Worm (Caenorhabditis elegans): ENCODE data around the gene T19C3.6.

T19C3.6 gene

DNA sequence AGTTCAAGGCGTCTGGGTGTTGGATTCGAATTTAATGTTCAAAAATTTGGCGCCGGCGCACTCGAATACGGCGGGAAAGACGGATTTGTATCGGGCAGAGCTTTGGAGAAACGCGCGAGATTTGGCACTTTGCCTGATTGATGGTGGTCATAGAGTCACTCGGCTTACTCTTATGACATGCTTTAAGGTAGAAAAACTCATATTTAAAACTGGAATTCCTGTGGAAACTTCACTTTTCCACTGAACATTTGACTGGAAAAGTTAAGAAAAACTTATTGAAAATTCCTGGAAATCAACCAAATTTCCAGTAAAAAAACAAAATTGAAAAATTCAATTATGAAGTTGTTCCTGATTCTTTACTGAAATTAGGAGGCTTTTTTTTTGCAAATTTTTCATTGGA lies 13.3 kb upstream of the T19C3.6 start:
- TF ChIP-seq fos-1 (tag; optimal IDR thresholded peaks at IDR 0.05) (no peak), gmeb-1 (tag; optimal IDR thresholded peaks at IDR 0.05) (no peak), nhr-21 (tag; optimal IDR thresholded peaks at IDR 0.05) (no peak), aly-2 (tag; optimal IDR thresholded peaks at IDR 0.05) (no peak), ceh-16 (tag; optimal IDR thresholded peaks at IDR 0.05) (no peak), lin-11 (tag; optimal IDR thresholded peaks at IDR 0.05) (no peak), lin-13 (GFP tag; optimal IDR thresholded peaks at IDR 0.05) (no peak), peb-1 (tag; optimal IDR thresholded peaks at IDR 0.05) (no peak), elt-1 (tag; optimal IDR thresholded peaks at IDR 0.05) (no peak), ztf-4 (tag; optimal IDR thresholded peaks at IDR 0.05) (no peak), unc-62 (GFP tag; optimal IDR thresholded peaks at IDR 0.05) (no peak), R02D3.7 (tag; optimal IDR thresholded peaks at IDR 0.05) (no peak), Y55F3AM.14 (GFP tag; optimal IDR thresholded peaks at IDR 0.05) (no peak), ceh-82 (tag; optimal IDR thresholded peaks at IDR 0.05) (no peak), crh-2 (tag; optimal IDR thresholded peaks at IDR 0.05) (no peak)

DNA sequence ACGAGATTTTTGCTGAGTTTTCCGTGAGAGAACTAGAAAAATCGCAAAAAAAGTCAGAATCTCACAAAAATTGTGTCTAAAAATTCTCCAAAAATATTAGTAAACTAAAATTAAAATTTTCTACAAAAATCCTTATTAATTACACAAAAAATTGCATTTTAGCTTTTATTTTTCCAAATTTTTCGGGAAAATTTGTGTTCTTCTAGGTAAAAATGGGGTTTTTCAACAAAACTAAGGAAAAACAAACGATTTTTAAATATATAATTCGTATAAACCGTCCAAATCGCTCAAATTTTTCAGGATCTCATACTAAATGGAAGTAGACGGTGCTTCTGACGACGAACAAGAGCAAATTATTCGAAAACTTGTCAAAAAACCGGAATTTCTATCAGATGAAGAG lies 10.4 kb upstream of the T19C3.6 start, which contains the start of gene W06E11.1:
W06E11.1 (plus strand) TSS at position 301 of the 400 bp plus-strand sequence.
- TF ChIP-seq fos-1 (tag; optimal IDR thresholded peaks at IDR 0.05) = no peak
- no peak for TF ChIP-seq sma-9 (GFP tag; optimal IDR thresholded peaks at IDR 0.05)
- no peak for TF ChIP-seq sma-9 (tag; optimal IDR thresholded peaks at IDR 0.05)
- TF ChIP-seq elt-3 (tag; optimal IDR thresholded peaks at IDR 0.05) = no peak
- TF ChIP-seq lin-13 (GFP tag; optimal IDR thresholded peaks at IDR 0.05) = no peak
- no peak for TF ChIP-seq C34F6.9 (tag; optimal IDR thresholded peaks at IDR 0.05)
- no peak for TF ChIP-seq nhr-129 (tag; optimal IDR thresholded peaks at IDR 0.05)
- TF ChIP-seq blmp-1 (tag; optimal IDR thresholded peaks at IDR 0.05; ENCODE audit: insufficient read depth) = no peak
- TF ChIP-seq sma-3 (GFP tag; optimal IDR thresholded peaks at IDR 0.05) = no peak
- TF ChIP-seq unc-62 (GFP tag; optimal IDR thresholded peaks at IDR 0.05) = no peak
- no peak for TF ChIP-seq ztf-11 (tag; optimal IDR thresholded peaks at IDR 0.05)
- TF ChIP-seq ama-1 (optimal IDR thresholded peaks at IDR 0.05) = no peak
- no peak for TF ChIP-seq snpc-4 (tag; optimal IDR thresholded peaks at IDR 0.05)
- TF ChIP-seq lin-11 (tag; optimal IDR thresholded peaks at IDR 0.05) = no peak
- no peak for TF ChIP-seq ZK546.5 (tag; optimal IDR thresholded peaks at IDR 0.05)

DNA sequence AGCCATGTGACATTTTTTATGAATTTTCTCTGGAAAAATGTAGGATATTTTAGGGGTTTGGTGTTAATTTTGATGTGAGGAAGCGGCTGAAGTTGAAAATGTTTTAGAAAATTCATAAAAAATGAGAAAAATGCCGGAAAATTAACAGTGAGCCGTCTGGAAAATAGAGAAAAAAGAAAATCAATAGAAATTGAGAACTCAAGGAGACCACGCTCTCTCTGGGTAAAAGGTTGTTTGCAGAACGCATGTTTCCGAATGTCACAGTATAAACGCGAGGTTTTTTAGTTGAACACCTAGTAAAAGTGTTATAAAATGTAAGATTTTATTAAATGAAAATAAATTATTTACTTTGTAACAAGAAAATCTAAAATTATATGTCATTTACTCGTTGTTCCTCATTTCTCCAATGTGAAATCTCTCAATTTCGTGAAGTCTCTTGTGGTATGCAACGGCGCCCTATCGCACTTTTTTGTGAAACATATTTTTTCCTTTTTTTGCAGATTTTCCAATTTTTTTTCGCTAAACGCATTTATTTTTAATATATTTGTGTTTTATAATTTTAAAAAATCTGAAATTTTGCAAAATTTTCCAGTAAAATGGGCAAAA lies 9.0 kb upstream of the T19C3.6 start, which contains the start of the genes tag-266 and tag-267:
tag-266 (minus strand) TSS at position 29 of the 606 bp plus-strand sequence.
tag-267 (plus strand) TSS at position 593 of the 606 bp plus-strand sequence.
- TF ChIP-seq ama-1 (optimal IDR thresholded peaks at IDR 0.05) (no peak), aly-2 (tag; optimal IDR thresholded peaks at IDR 0.05) (no peak), nhr-11 (tag; optimal IDR thresholded peaks at IDR 0.05) (no peak), snpc-4 (tag; optimal IDR thresholded peaks at IDR 0.05) (peak; percentile 13), ztf-4 (tag; optimal IDR thresholded peaks at IDR 0.05) (no peak), ceh-82 (tag; optimal IDR thresholded peaks at IDR 0.05) (no peak), C34F6.9 (tag; optimal IDR thresholded peaks at IDR 0.05) (peak; percentile 90), peb-1 (tag; optimal IDR thresholded peaks at IDR 0.05) (no peak), nhr-6 (tag; optimal IDR thresholded peaks at IDR 0.05) (no peak), crh-2 (tag; optimal IDR thresholded peaks at IDR 0.05) (peak; percentile 81), nhr-12 (tag; optimal IDR thresholded peaks at IDR 0.05) (no peak), nhr-25 (tag; optimal IDR thresholded peaks at IDR 0.05) (peak; percentile 49), dmd-4 (tag; optimal IDR thresholded peaks at IDR 0.05) (no peak), skn-1 (tag; optimal IDR thresholded peaks at IDR 0.05) (no peak), elt-3 (tag; optimal IDR thresholded peaks at IDR 0.05) (no peak), F13H6.1 (tag; optimal IDR thresholded peaks at IDR 0.05) (peak; percentile 66), mbf-1 (tag; optimal IDR thresholded peaks at IDR 0.05) (no peak), nhr-129 (tag; optimal IDR thresholded peaks at IDR 0.05) (peak; percentile 49), sma-3 (GFP tag; optimal IDR thresholded peaks at IDR 0.05) (peak; percentile 83), lin-39 (tag; optimal IDR thresholded peaks at IDR 0.05) (no peak), elt-1 (tag; optimal IDR thresholded peaks at IDR 0.05) (no peak), Y55F3AM.14 (GFP tag; optimal IDR thresholded peaks at IDR 0.05) (peak; percentile 32), sma-9 (GFP tag; optimal IDR thresholded peaks at IDR 0.05) (no peak), sma-9 (tag; optimal IDR thresholded peaks at IDR 0.05) (no peak), nhr-21 (tag; optimal IDR thresholded peaks at IDR 0.05) (peak; percentile 4), unc-62 (GFP tag; optimal IDR thresholded peaks at IDR 0.05) (no peak), alr-1 (tag; optimal IDR thresholded peaks at IDR 0.05) (no peak), nhr-10 (tag; optimal IDR thresholded peaks at IDR 0.05) (no peak), lin-13 (GFP tag; optimal IDR thresholded peaks at IDR 0.05) (peak; percentile 9), zag-1 (tag; optimal IDR thresholded peaks at IDR 0.05) (peak; percentile 15), fos-1 (tag; optimal IDR thresholded peaks at IDR 0.05) (peak; percentile 59), lsy-2 (tag; optimal IDR thresholded peaks at IDR 0.05) (peak; percentile 56 to 82), gmeb-1 (tag; optimal IDR thresholded peaks at IDR 0.05) (peak; percentile 52), unc-55 (GFP tag; optimal IDR thresholded peaks at IDR 0.05) (peak; percentile 92), mdl-1 (tag; optimal IDR thresholded peaks at IDR 0.05) (peak in 1 of 2 experiments; percentile 12), mab-5 (tag; optimal IDR thresholded peaks at IDR 0.05) (no peak), blmp-1 (tag; optimal IDR thresholded peaks at IDR 0.05; ENCODE audit: insufficient read depth) (no peak)

Data from whole organism, L2 larva.